Fruit fly (Drosophila melanogaster): ENCODE measurements around the gene CG5866.

CG5866 gene

DNA sequence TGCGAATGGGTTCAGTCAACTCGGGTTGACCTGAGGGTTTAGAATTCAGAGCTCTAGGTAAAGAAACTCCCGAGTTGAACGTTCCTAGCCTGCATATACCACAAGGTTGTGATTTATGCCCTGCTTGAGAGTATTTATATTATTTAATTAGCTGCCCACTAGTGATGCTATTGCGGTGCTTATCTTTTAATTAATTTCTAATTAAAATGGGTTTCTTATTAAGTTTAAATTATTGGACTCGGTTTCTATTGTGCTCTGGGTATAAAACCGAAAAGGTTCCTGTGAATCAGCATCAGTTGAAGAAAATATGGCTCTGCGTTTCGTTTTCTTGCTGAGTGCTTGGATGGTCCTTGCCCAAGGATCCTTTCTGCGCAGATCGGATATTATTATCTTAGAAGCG is at the start of gene CG5866:
TSS of gene CG5866 (plus strand) at position 301 of the 400 bp plus-strand sequence.
- TF ChIP-seq GATAd (GFP tag; optimal IDR thresholded peaks at IDR 0.05) (no peak), CG32264 (GFP tag; optimal IDR thresholded peaks at IDR 0.05) (no peak), OdsH (GFP tag; optimal IDR thresholded peaks at IDR 0.05) (no peak)

DNA sequence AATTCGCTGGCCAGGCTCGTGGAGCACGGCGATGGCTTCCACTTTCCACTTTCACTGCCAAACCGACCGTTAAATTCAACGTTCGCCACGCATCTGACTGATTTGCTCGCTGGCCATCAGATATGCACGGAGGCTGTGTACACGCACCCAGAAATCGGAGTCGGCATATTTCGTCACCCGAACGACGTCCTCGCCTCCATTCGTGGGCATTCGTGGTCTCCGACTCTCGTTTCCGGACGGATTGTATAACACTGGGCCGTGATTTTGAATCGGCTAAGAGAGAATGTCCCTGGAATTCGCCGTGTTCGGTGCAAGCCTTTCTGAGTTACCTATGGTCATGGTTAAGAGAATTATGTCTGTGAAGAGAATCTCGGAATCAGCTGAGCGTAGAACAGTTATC is 49.5 kb upstream of the CG5866 start, which contains the start of gene beat-IIa:
TSS of gene beat-IIa (minus strand) at position 97 of the 400 bp plus-strand sequence.
- TF ChIP-seq CG32264 (GFP tag; optimal IDR thresholded peaks at IDR 0.05) (no peak), Jra (GFP tag; optimal IDR thresholded peaks at IDR 0.05) (no peak), rgr (GFP tag; optimal IDR thresholded peaks at IDR 0.05) (no peak), dsf (GFP tag; optimal IDR thresholded peaks at IDR 0.05; ENCODE audit: borderline replicate concordance) (no peak), usp (GFP tag; optimal IDR thresholded peaks at IDR 0.05) (no peak), fru (GFP tag; optimal IDR thresholded peaks at IDR 0.05) (no peak), dl (GFP tag; optimal IDR thresholded peaks at IDR 0.05; ENCODE audit: insufficient read depth in 1 of 2, partially characterized antibody in 2 of 2) (no peak), CG9705 (GFP tag; optimal IDR thresholded peaks at IDR 0.05) (no peak), OdsH (GFP tag; optimal IDR thresholded peaks at IDR 0.05) (no peak), CrebA (GFP tag; optimal IDR thresholded peaks at IDR 0.05; ENCODE audit: borderline replicate concordance) (no peak), dmrt93B (GFP tag; optimal IDR thresholded peaks at IDR 0.05) (no peak), sage (GFP tag; optimal IDR thresholded peaks at IDR 0.05) (no peak), Dif (GFP tag; optimal IDR thresholded peaks at IDR 0.05; ENCODE audit: partially characterized antibody) (no peak), woc (GFP tag; optimal IDR thresholded peaks at IDR 0.05) (no peak), jim (GFP tag; optimal IDR thresholded peaks at IDR 0.05) (no peak), foxo (GFP tag; optimal IDR thresholded peaks at IDR 0.05) (no peak), tai (GFP tag; optimal IDR thresholded peaks at IDR 0.05) (no peak)

DNA sequence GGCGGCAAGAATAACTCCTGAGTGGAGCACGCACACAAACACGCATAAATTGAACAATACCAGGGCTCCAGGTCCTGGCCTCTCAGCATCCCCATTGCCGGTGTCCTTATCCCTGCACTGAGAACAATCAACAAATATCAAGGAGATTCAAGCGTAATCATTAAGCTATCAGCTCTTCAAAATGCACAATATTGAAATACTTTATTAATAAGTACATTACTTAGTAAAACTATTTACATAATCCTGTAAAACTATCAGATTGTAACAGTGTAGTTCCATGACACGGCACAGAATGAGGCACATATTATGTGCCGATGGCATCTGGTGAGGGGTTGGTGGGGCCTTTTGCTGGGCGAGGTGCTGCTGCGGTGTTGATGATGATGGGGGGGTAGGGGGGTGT is 44.4 kb upstream of the CG5866 start:
- TF ChIP-seq fru (GFP tag; optimal IDR thresholded peaks at IDR 0.05) (no peak), GATAd (GFP tag; optimal IDR thresholded peaks at IDR 0.05) (no peak), CrebA (GFP tag; optimal IDR thresholded peaks at IDR 0.05; ENCODE audit: borderline replicate concordance) (no peak), OdsH (GFP tag; optimal IDR thresholded peaks at IDR 0.05) (no peak), tai (GFP tag; optimal IDR thresholded peaks at IDR 0.05) (no peak), Hr78 (GFP tag; optimal IDR thresholded peaks at IDR 0.05) (no peak)

DNA sequence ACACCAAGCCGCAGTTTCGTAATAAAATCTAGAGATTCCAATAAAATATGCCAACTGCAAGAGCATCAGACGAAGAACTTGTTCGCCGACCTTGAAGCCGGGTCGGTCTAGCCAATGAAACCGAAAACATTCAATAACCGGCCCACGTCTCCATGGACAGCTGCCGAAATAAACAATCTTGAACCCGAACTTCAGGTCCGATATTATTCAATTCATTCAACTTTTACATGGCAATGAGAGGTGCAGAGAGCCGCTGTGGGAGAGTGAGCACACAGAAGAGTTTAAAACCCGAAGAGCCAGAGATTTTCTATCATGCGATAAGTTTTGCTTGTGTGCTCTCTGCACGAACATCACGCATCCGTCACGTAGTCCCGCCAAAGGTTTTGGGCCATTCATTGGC is 38.0 kb upstream of the CG5866 start:
- peak; percentile 18 for TF ChIP-seq Dif (GFP tag; optimal IDR thresholded peaks at IDR 0.05; ENCODE audit: partially characterized antibody)
- TF ChIP-seq lola (GFP tag; optimal IDR thresholded peaks at IDR 0.05): no peak
- peak in 1 of 2 experiments; percentile 39 for TF ChIP-seq dl (GFP tag; optimal IDR thresholded peaks at IDR 0.05; ENCODE audit: insufficient read depth in 1 of 2, partially characterized antibody in 2 of 2)
- TF ChIP-seq Myc (optimal IDR thresholded peaks at IDR 0.05): no peak
- TF ChIP-seq HLH106 (tag; optimal IDR thresholded peaks at IDR 0.05): no peak
- no peak for TF ChIP-seq dsf (GFP tag; optimal IDR thresholded peaks at IDR 0.05; ENCODE audit: borderline replicate concordance)

DNA sequence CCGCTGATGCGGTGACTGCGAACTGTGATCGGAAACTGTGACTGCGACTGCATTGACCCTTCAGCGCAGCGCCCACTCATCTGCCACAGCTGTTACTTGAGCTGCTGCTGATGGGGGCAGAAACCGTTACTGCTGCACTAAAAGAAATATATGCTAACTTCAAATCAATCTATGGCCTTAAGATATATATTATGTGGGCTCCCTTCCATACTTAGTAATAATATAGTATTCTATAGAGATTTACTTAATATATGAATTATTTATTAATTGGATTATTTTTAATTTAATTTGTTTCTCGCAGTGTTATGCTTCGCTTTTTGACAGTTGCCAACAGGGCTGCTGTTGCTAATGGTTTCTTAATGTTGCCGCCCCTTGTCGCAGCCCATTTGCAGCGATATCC is 36.5 kb upstream of the CG5866 start:
- TF ChIP-seq fru (GFP tag; optimal IDR thresholded peaks at IDR 0.05) (peak; percentile 8), OdsH (GFP tag; optimal IDR thresholded peaks at IDR 0.05) (no peak), dl (GFP tag; optimal IDR thresholded peaks at IDR 0.05; ENCODE audit: insufficient read depth in 1 of 2, partially characterized antibody in 2 of 2) (no peak), Hr78 (GFP tag; optimal IDR thresholded peaks at IDR 0.05) (no peak), N (GFP tag; optimal IDR thresholded peaks at IDR 0.05) (no peak), Vsx2 (GFP tag; optimal IDR thresholded peaks at IDR 0.05; ENCODE audit: partially characterized antibody) (no peak), foxo (GFP tag; optimal IDR thresholded peaks at IDR 0.05) (peak in 1 of 2 experiments; percentile 47), rgr (GFP tag; optimal IDR thresholded peaks at IDR 0.05) (no peak), Myc (optimal IDR thresholded peaks at IDR 0.05) (no peak), Mio (GFP tag; optimal IDR thresholded peaks at IDR 0.05) (no peak), dmrt93B (GFP tag; optimal IDR thresholded peaks at IDR 0.05) (no peak), ey (GFP tag; optimal IDR thresholded peaks at IDR 0.05) (no peak), Hnf4 (GFP tag; optimal IDR thresholded peaks at IDR 0.05) (no peak), Hr83 (GFP tag; optimal IDR thresholded peaks at IDR 0.05; ENCODE audit: poor library complexity, severe bottlenecking) (no peak), HLH106 (tag; optimal IDR thresholded peaks at IDR 0.05) (peak; percentile 36), jim (GFP tag; optimal IDR thresholded peaks at IDR 0.05) (no peak), woc (GFP tag; optimal IDR thresholded peaks at IDR 0.05) (no peak), Abd-B (GFP tag; optimal IDR thresholded peaks at IDR 0.05) (no peak)

Measured in whole organism, wandering third instar larva.